Fruit fly (Drosophila melanogaster) whole organism, embryonic: Measurements from ENCODE around the gene Neto.
A peak's percentile ranks its signal among the peaks of the same experiment; 100 is the strongest.

Experiments
- Adf1 ChIP-seq: fragments of 200-800 bp; sonication (Bioruptor generic); IDR thresholded peaks from 2 replicates; pipeline ENCODE4 v1.3.6; 2022; ENCODE audit warnings: missing biosample characterization, missing genetic modification characterization
- Antp ChIP-seq: fragments of 200-800 bp; sonication (Bioruptor generic); optimal IDR thresholded peaks from 3 replicates; lab custom pipeline; 2016; ENCODE audit warnings: missing biosample characterization, missing genetic modification characterization
- B-H2 ChIP-seq: fragments of 200-800 bp; sonication (Bioruptor generic); optimal IDR thresholded peaks from 2 replicates; lab custom pipeline; 2018; ENCODE audit warnings: missing biosample characterization, mild to moderate bottlenecking, missing genetic modification characterization
- CG10321 ChIP-seq: fragments of 200-800 bp; sonication (Bioruptor generic); IDR thresholded peaks from 2 replicates; pipeline ENCODE4 v1.3.6; 2022; ENCODE audit warnings: missing biosample characterization, missing genetic modification characterization
- CG11085 ChIP-seq: fragments of 200-800 bp; sonication (Bioruptor generic); IDR thresholded peaks from 2 replicates; pipeline ENCODE4 v1.3.6; 2022; ENCODE audit warnings: missing biosample characterization, missing genetic modification characterization
- CG11504 ChIP-seq: fragments of 200-800 bp; sonication (Bioruptor generic); optimal IDR thresholded peaks from 3 replicates; lab custom pipeline; 2019; ENCODE audit warnings: missing biosample characterization, mild to moderate bottlenecking, missing genetic modification characterization, moderate library complexity
- CG11695 ChIP-seq: fragments of 200-800 bp; sonication (Bioruptor generic); IDR thresholded peaks from 3 replicates; pipeline ENCODE4 v1.3.6; 2022; ENCODE audit warnings: missing biosample characterization, missing genetic modification characterization
- CG12155 ChIP-seq: fragments of 200-800 bp; sonication (Bioruptor generic); optimal IDR thresholded peaks from 3 replicates; lab custom pipeline; 2016; ENCODE audit warnings: missing biosample characterization, missing genetic modification characterization
- CG12942 ChIP-seq: fragments of 200-800 bp; sonication (Bioruptor generic); optimal IDR thresholded peaks from 3 replicates; lab custom pipeline; 2016; ENCODE audit warnings: missing biosample characterization, missing genetic modification characterization
- CG13424 ChIP-seq: fragments of 200-800 bp; sonication (Bioruptor generic); optimal IDR thresholded peaks from 2 replicates; lab custom pipeline; 2019; ENCODE audit warnings: missing biosample characterization, mild to moderate bottlenecking, missing genetic modification characterization, moderate library complexity
- CG14710 ChIP-seq: fragments of 200-800 bp; sonication (Bioruptor generic); optimal IDR thresholded peaks from 3 replicates; lab custom pipeline; 2019; ENCODE audit warnings: missing biosample characterization, mild to moderate bottlenecking, missing genetic modification characterization, moderate library complexity
- CG15011 ChIP-seq: fragments of 200-800 bp; sonication (Bioruptor generic); optimal IDR thresholded peaks from 3 replicates; lab custom pipeline; 2018; ENCODE audit warnings: missing biosample characterization, mild to moderate bottlenecking, missing genetic modification characterization
- CG15514 ChIP-seq: fragments of 200-800 bp; sonication (Bioruptor generic); optimal IDR thresholded peaks from 3 replicates; lab custom pipeline; 2017; ENCODE audit warnings: missing biosample characterization, missing genetic modification characterization, mild to moderate bottlenecking, moderate library complexity, missing genetic modification reagents
- CG15601 ChIP-seq: fragments of 200-800 bp; sonication (Bioruptor generic); optimal IDR thresholded peaks from 3 replicates; lab custom pipeline; 2019; ENCODE audit warnings: missing biosample characterization, mild to moderate bottlenecking, missing genetic modification characterization, moderate library complexity
- CG16863 ChIP-seq: fragments of 200-800 bp; sonication (Bioruptor generic); optimal IDR thresholded peaks from 3 replicates; lab custom pipeline; 2016; ENCODE audit warnings: missing biosample characterization, missing genetic modification characterization
- CG17802 ChIP-seq: fragments of 200-800 bp; sonication (Bioruptor generic); optimal IDR thresholded peaks from 2 replicates; lab custom pipeline; 2018; ENCODE audit warnings: missing biosample characterization, mild to moderate bottlenecking, missing genetic modification characterization, moderate library complexity
- CG2712 ChIP-seq: fragments of 200-800 bp; optimal IDR thresholded peaks from 3 replicates; lab custom pipeline; 2019; ENCODE audit warnings: missing biosample characterization, mild to moderate bottlenecking, missing genetic modification characterization, moderate library complexity
- CG3163 ChIP-seq: fragments of 200-800 bp; sonication (Bioruptor generic); optimal IDR thresholded peaks from 3 replicates; lab custom pipeline; 2016; ENCODE audit warnings: missing biosample characterization, missing genetic modification characterization
- CG32532 ChIP-seq: fragments of 200-800 bp; sonication (Bioruptor generic); IDR thresholded peaks from 2 replicates; pipeline ENCODE4 v1.3.6; 2022; ENCODE audit warnings: missing biosample characterization, missing genetic modification characterization
- CG34376 ChIP-seq: fragments of 200-800 bp; sonication (Bioruptor generic); optimal IDR thresholded peaks from 2 replicates; lab custom pipeline; 2018; ENCODE audit warnings: missing biosample characterization, mild to moderate bottlenecking, missing genetic modification characterization
- CG4854 ChIP-seq: fragments of 200-800 bp; sonication (Bioruptor generic); optimal IDR thresholded peaks from 2 replicates; lab custom pipeline; 2016; ENCODE audit warnings: missing biosample characterization, missing genetic modification characterization, inconsistent platforms
- CG5180 ChIP-seq: fragments of 200-800 bp; sonication (Bioruptor generic); optimal IDR thresholded peaks from 3 replicates; lab custom pipeline; 2017; ENCODE audit warnings: missing biosample characterization, missing genetic modification characterization, mild to moderate bottlenecking, moderate library complexity, missing genetic modification reagents
- CG6175 ChIP-seq: fragments of 200-800 bp; sonication (Bioruptor generic); IDR thresholded peaks from 3 replicates; pipeline ENCODE4 v1.3.6; 2022; ENCODE audit warnings: missing biosample characterization, missing genetic modification characterization
- CG6654 ChIP-seq: fragments of 200-800 bp; sonication (Bioruptor generic); optimal IDR thresholded peaks from 2 replicates; lab custom pipeline; 2017; ENCODE audit warnings: missing biosample characterization, mild to moderate bottlenecking, missing genetic modification characterization
- CG7963 ChIP-seq: fragments of 200-800 bp; sonication (Bioruptor generic); IDR thresholded peaks from 3 replicates; pipeline ENCODE4 v1.3.6; 2022; ENCODE audit warnings: missing biosample characterization, missing genetic modification characterization; ENCODE audit not compliant: partially characterized antibody
- CTCF ChIP-seq: fragments of 200-800 bp; sonication (Bioruptor generic); optimal IDR thresholded peaks from 2 replicates; lab custom pipeline; 2017; ENCODE audit warnings: missing biosample characterization, mild to moderate bottlenecking, missing genetic modification characterization, moderate library complexity
- Dll ChIP-seq: fragments of 200-800 bp; sonication (Bioruptor generic); IDR thresholded peaks from 4 replicates; pipeline ENCODE4 v1.3.6; 2022; ENCODE audit warnings: missing biosample characterization, missing genetic modification characterization; ENCODE audit not compliant: partially characterized antibody
- Ets65A ChIP-seq: fragments of 200-800 bp; sonication (Bioruptor generic); peaks from one replicate; lab custom pipeline; 2016; ENCODE audit warnings: missing biosample characterization, missing genetic modification characterization
- H2.0 ChIP-seq: fragments of 200-800 bp; sonication (Bioruptor generic); IDR thresholded peaks from 2 replicates; pipeline ENCODE4 v1.3.6; 2022; ENCODE audit warnings: missing biosample characterization, missing genetic modification characterization
- Meics ChIP-seq: fragments of 200-800 bp; sonication (Bioruptor generic); optimal IDR thresholded peaks from 2 replicates; lab custom pipeline; 2017; ENCODE audit warnings: missing biosample characterization, mild to moderate bottlenecking, missing genetic modification characterization
- NFAT ChIP-seq: fragments of 200-800 bp; sonication (Bioruptor generic); IDR thresholded peaks from 2 replicates; pipeline ENCODE4 v1.3.6; 2022; ENCODE audit warnings: missing biosample characterization, missing genetic modification characterization
- Neu2 ChIP-seq: fragments of 200-800 bp; sonication (Bioruptor generic); optimal IDR thresholded peaks from 3 replicates; lab custom pipeline; 2016; ENCODE audit warnings: missing biosample characterization, missing genetic modification characterization, borderline replicate concordance
- Nf-YC ChIP-seq: fragments of 200-800 bp; optimal IDR thresholded peaks from 3 replicates; lab custom pipeline; 2019; ENCODE audit warnings: missing biosample characterization, mild to moderate bottlenecking, missing genetic modification characterization, moderate library complexity
- Opbp ChIP-seq: fragments of 200-800 bp; sonication (Bioruptor generic); IDR thresholded peaks from 3 replicates; pipeline ENCODE4 v1.3.6; 2022; ENCODE audit warnings: missing biosample characterization, missing genetic modification characterization; ENCODE audit not compliant: partially characterized antibody
- Sry-δ ChIP-seq: fragments of 200-800 bp; sonication (Bioruptor generic); optimal IDR thresholded peaks from 2 replicates; lab custom pipeline; 2016; ENCODE audit warnings: missing biosample characterization, missing genetic modification characterization
- btn ChIP-seq: fragments of 200-800 bp; sonication (Bioruptor generic); optimal IDR thresholded peaks from 2 replicates; lab custom pipeline; 2016; ENCODE audit warnings: missing biosample characterization, missing genetic modification characterization
- chm ChIP-seq: fragments of 200-800 bp; sonication (Bioruptor generic); IDR thresholded peaks from 2 replicates; pipeline ENCODE4 v1.3.6; 2022; ENCODE audit warnings: missing biosample characterization, missing genetic modification characterization
- ewg ChIP-seq: fragments of 200-800 bp; sonication (Bioruptor generic); optimal IDR thresholded peaks from 3 replicates; lab custom pipeline; 2017; ENCODE audit warnings: mild to moderate bottlenecking, missing biosample characterization, missing genetic modification reagents, missing genetic modification characterization
- gce ChIP-seq: fragments of 200-800 bp; sonication (Bioruptor generic); IDR thresholded peaks from 3 replicates; pipeline ENCODE4 v1.3.6; 2022; ENCODE audit warnings: missing biosample characterization, missing genetic modification characterization
- grn ChIP-seq: fragments of 200-800 bp; sonication (Bioruptor generic); optimal IDR thresholded peaks from 3 replicates; lab custom pipeline; 2017; ENCODE audit warnings: missing biosample characterization, missing genetic modification characterization
- ham ChIP-seq: fragments of 200-800 bp; sonication (Bioruptor generic); IDR thresholded peaks from 2 replicates; pipeline ENCODE4 v1.3.6; 2022; ENCODE audit warnings: missing biosample characterization, missing genetic modification characterization
- mirr ChIP-seq: fragments of 200-800 bp; sonication (Bioruptor generic); optimal IDR thresholded peaks from 3 replicates; lab custom pipeline; 2018; ENCODE audit warnings: missing biosample characterization, mild to moderate bottlenecking, missing genetic modification characterization
- mld ChIP-seq: fragments of 200-800 bp; sonication (Bioruptor generic); IDR thresholded peaks from 3 replicates; pipeline ENCODE4 v1.3.6; 2022; ENCODE audit warnings: missing biosample characterization, missing genetic modification characterization; ENCODE audit not compliant: partially characterized antibody
- otp ChIP-seq: fragments of 200-800 bp; sonication (Bioruptor generic); IDR thresholded peaks from 3 replicates; pipeline ENCODE4, ENCODE4 v1.3.6; 2022; ENCODE audit warnings: missing biosample characterization, missing genetic modification characterization
- peb ChIP-seq: fragments of 200-800 bp; sonication (Bioruptor generic); IDR thresholded peaks from 2 replicates; pipeline ENCODE4 v1.3.6; 2022; ENCODE audit warnings: missing biosample characterization, missing genetic modification characterization
- repo ChIP-seq: fragments of 200-800 bp; sonication (Bioruptor generic); optimal IDR thresholded peaks from 2 replicates; lab custom pipeline; 2016; ENCODE audit warnings: missing biosample characterization, missing genetic modification characterization
- row ChIP-seq: fragments of 200-800 bp; sonication (Bioruptor generic); IDR thresholded peaks from 3 replicates; pipeline ENCODE4 v1.3.6; 2022; ENCODE audit warnings: missing biosample characterization, missing genetic modification characterization
- schlank ChIP-seq: fragments of 200-800 bp; sonication (Bioruptor generic); optimal IDR thresholded peaks from 2 replicates; lab custom pipeline; 2018; ENCODE audit warnings: missing biosample characterization, mild to moderate bottlenecking, missing genetic modification characterization
- so ChIP-seq: fragments of 200-800 bp; sonication (Bioruptor generic); IDR thresholded peaks from 3 replicates; pipeline ENCODE4 v1.3.6; 2022; ENCODE audit warnings: missing biosample characterization, missing genetic modification characterization
- sqz ChIP-seq: fragments of 200-800 bp; sonication (Bioruptor generic); optimal IDR thresholded peaks from 3 replicates; lab custom pipeline; 2018; ENCODE audit warnings: missing biosample characterization, mild to moderate bottlenecking, missing genetic modification characterization
- ssp ChIP-seq: fragments of 200-800 bp; sonication (Bioruptor generic); IDR thresholded peaks from 2 replicates; pipeline ENCODE4 v1.3.6; 2022; ENCODE audit warnings: missing biosample characterization, missing genetic modification characterization
- unpg ChIP-seq: fragments of 200-800 bp; sonication (Bioruptor generic); optimal IDR thresholded peaks from 3 replicates; lab custom pipeline; 2018; ENCODE audit warnings: missing biosample characterization, mild to moderate bottlenecking, missing genetic modification characterization, moderate library complexity
- wor ChIP-seq: fragments of 200-800 bp; sonication (Bioruptor generic); IDR thresholded peaks from 2 replicates; pipeline ENCODE4 v1.3.6; 2022; ENCODE audit warnings: missing biosample characterization, missing genetic modification characterization

The Neto gene

DNA sequence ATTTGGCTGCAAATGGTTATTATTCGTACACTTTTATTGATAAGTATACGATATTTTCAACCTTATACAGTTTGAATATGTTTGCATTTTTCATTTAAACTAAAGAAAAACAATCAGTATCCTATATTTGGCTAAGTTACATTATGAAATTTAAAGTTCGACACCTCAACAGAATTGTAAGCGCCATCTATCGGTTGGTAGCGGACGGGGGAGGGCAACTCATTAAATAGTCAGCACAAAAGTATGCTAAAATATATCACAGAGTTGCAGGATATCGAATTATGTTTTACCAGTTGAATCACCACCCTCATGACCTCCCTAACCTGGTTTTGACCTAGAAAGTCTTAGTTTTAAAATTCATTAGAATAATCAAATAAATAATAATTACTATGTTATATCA is 44.5 kb upstream of the Neto start (continued):
- TF ChIP-seq mld (GFP tag; lab: Robert Waterston, UW) (no peak), NFAT (GFP tag; lab: Robert Waterston, UW) (no peak), Meics (GFP tag; lab: Kevin White, UChicago) (peak; percentile 13), ewg (GFP tag; lab: Kevin White, UChicago) (no peak), H2.0 (no peak), so (no peak), Adf1 (GFP tag; lab: Robert Waterston, UW) (no peak), unpg (GFP tag; lab: Kevin White, UChicago) (no peak), Nf-YC (tag; lab: Kevin White, UChicago) (no peak), CG11085 (GFP tag; lab: Robert Waterston, UW) (no peak), CG11504 (tag; lab: Kevin White, UChicago) (peak; percentile 4), Dll (GFP tag; lab: Robert Waterston, UW) (no peak), CG15601 (tag; lab: Kevin White, UChicago) (no peak), CG5180 (GFP tag; lab: Kevin White, UChicago) (no peak), CTCF (GFP tag; lab: Kevin White, UChicago) (peak; percentile 91), mirr (no peak), grn (no peak), repo (no peak), otp (GFP tag; lab: Robert Waterston, UW) (no peak), CG6654 (GFP tag; lab: Kevin White, UChicago) (no peak), CG3163 (no peak), Sry-δ (GFP tag; lab: Kevin White, UChicago) (no peak), CG17802 (tag; lab: Kevin White, UChicago) (no peak), CG16863 (GFP tag; lab: Kevin White, UChicago) (no peak), CG12155 (no peak), CG7963 (no peak), CG14710 (no peak), CG11695 (no peak), CG10321 (GFP tag; lab: Robert Waterston, UW) (no peak), CG13424 (tag; lab: Kevin White, UChicago) (no peak), btn (GFP tag; lab: Kevin White, UChicago) (no peak), wor (GFP tag; lab: Robert Waterston, UW) (no peak), CG32532 (peak; percentile 20; the same call in 1 of the 2 replicates), CG4854 (no peak), Neu2 (GFP tag; lab: Kevin White, UChicago) (no peak), ssp (no peak), Ets65A (GFP tag; lab: Kevin White, UChicago) (no peak), peb (no peak), CG15514 (GFP tag; lab: Kevin White, UChicago) (no peak), schlank (tag; lab: Kevin White, UChicago) (no peak), CG6175 (no peak), B-H2 (no peak), sqz (GFP tag; lab: Kevin White, UChicago) (no peak), Opbp (GFP tag; lab: Robert Waterston, UW) (no peak), gce (GFP tag; lab: Robert Waterston, UW) (no peak), ham (GFP tag; lab: Robert Waterston, UW) (no peak), chm (GFP tag; lab: Robert Waterston, UW) (0 out of 2 replicates have a peak, but pooled peaks have one; percentile 11), Antp (GFP tag; lab: Kevin White, UChicago) (no peak), CG15011 (no peak), CG2712 (tag; lab: Kevin White, UChicago) (no peak), row (GFP tag; lab: Robert Waterston, UW) (no peak), CG34376 (no peak), CG12942 (GFP tag; lab: Kevin White, UChicago) (no peak)
